Worm (Caenorhabditis elegans): ENCODE data around the gene C05C10.5.
A peak's percentile ranks its signal among the peaks of the same experiment; 100 is the strongest.

DNA sequence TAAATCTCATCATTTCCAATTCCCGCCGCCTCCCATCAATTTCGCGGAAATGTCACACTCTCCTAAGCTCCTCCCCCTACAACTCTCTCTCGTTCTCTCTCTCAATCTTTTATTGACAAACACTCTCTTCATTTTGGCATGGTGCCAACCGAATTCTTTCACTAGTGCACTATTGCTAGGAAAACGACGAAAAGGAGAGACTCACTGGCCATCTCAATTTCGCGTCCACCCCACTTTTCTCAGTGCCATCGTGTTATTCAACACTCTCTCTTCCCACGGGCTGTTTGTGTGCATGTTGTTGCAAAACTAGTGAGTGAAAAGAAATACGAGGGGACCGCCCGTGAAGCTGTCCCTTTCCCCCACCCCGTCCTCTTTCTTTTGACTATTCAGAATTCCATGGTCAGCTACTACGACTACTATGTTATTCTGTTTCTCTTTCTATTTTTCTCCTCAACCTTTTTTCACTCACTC lies 46.1 kb downstream of the C05C10.5 start:
- TF ChIP-seq pqm-1 (tag; optimal IDR thresholded peaks at IDR 0.05): no peak
- no peak for TF ChIP-seq elt-4 (tag; optimal IDR thresholded peaks at IDR 0.05)
- TF ChIP-seq ceh-45 (GFP tag; IDR thresholded peaks at IDR 0.05): no peak
- peak; percentile 86 for TF ChIP-seq ceh-31 (tag; optimal IDR thresholded peaks at IDR 0.05)
- no peak for TF ChIP-seq dmd-4 (tag; optimal IDR thresholded peaks at IDR 0.05; ENCODE audit: borderline replicate concordance)
- TF ChIP-seq pha-4 (tag; optimal IDR thresholded peaks at IDR 0.05): no peak
- peak; percentile 78 for TF ChIP-seq unc-42 (tag; optimal IDR thresholded peaks at IDR 0.05)
